Worm (Caenorhabditis elegans): Measurements from ENCODE around the gene lron-14.

Gene lron-14

ce11 chrIV:9514132-9514531, 52.3 kb downstream of the lron-14 start:
- TF ChIP-seq ceh-30 (tag; optimal IDR thresholded peaks at IDR 0.05) (no peak), pat-9 (tag; optimal IDR thresholded peaks at IDR 0.05) (no peak), hlh-13 (GFP tag; optimal IDR thresholded peaks at IDR 0.05) (no peak), pha-4 (tag; optimal IDR thresholded peaks at IDR 0.05) (no peak), sox-2 (GFP tag; IDR thresholded peaks at IDR 0.05) (no peak), tbx-2 (tag; optimal IDR thresholded peaks at IDR 0.05) (no peak), ceh-9 (tag; optimal IDR thresholded peaks at IDR 0.05) (no peak), ztf-16 (tag; optimal IDR thresholded peaks at IDR 0.05) (no peak), dmd-4 (tag; optimal IDR thresholded peaks at IDR 0.05; ENCODE audit: borderline replicate concordance) (no peak)

ce11 chrIV:9513360-9513777, 53.0 kb downstream of the lron-14 start:
- peak; percentile 76 for TF ChIP-seq hlh-30 (tag; optimal IDR thresholded peaks at IDR 0.05; ENCODE audit: insufficient read depth)
- no peak for TF ChIP-seq ref-2 (tag; optimal IDR thresholded peaks at IDR 0.05)
- TF ChIP-seq hlh-8 (tag; optimal IDR thresholded peaks at IDR 0.05) = no peak
- peak; percentile 15 for TF ChIP-seq rnt-1 (tag; optimal IDR thresholded peaks at IDR 0.05)
- TF ChIP-seq syd-9 (tag; optimal IDR thresholded peaks at IDR 0.05) = no peak

- no peak for TF ChIP-seq hlh-15 (tag; optimal IDR thresholded peaks at IDR 0.05)
- TF ChIP-seq ceh-6 (GFP tag; optimal IDR thresholded peaks at IDR 0.05) = no peak
- TF ChIP-seq ceh-14 (tag; optimal IDR thresholded peaks at IDR 0.05) = no peak
- no peak for TF ChIP-seq npax-4 (tag; optimal IDR thresholded peaks at IDR 0.05)
- no peak for TF ChIP-seq elt-2 (tag; optimal IDR thresholded peaks at IDR 0.05)
- no peak for TF ChIP-seq ceh-2 (tag; optimal IDR thresholded peaks at IDR 0.05)
- no peak for TF ChIP-seq Y22D7AL.16 (tag; optimal IDR thresholded peaks at IDR 0.05)
- no peak for TF ChIP-seq hlh-30 (tag; optimal IDR thresholded peaks at IDR 0.05; ENCODE audit: insufficient read depth)
- TF ChIP-seq ceh-18 (tag; optimal IDR thresholded peaks at IDR 0.05) = no peak
- TF ChIP-seq ets-4 (tag; optimal IDR thresholded peaks at IDR 0.05) = no peak
- TF ChIP-seq sdc-2 (tag; optimal IDR thresholded peaks at IDR 0.05) = no peak
- TF ChIP-seq pros-1 (tag; optimal IDR thresholded peaks at IDR 0.05) = no peak
- TF ChIP-seq nhr-232 (tag; optimal IDR thresholded peaks at IDR 0.05) = no peak
- TF ChIP-seq che-1 (tag; optimal IDR thresholded peaks at IDR 0.05) = no peak
- TF ChIP-seq hlh-6 (tag; optimal IDR thresholded peaks at IDR 0.05) = no peak
These were observed 53.6 kb downstream of the lron-14 start, which contains the start of gene C33A12.3 for ce11 chrIV:9512836-9513235. Gene C33A12.3, minus strand, starts transcription at chrIV:9513002.

ce11 chrIV:9511640-9512039, 54.8 kb downstream of the lron-14 start:
- TF ChIP-seq pat-9 (tag; optimal IDR thresholded peaks at IDR 0.05) (no peak), ceh-22 (tag; optimal IDR thresholded peaks at IDR 0.05) (no peak), dmd-4 (tag; optimal IDR thresholded peaks at IDR 0.05; ENCODE audit: borderline replicate concordance) (no peak), ama-1 (optimal IDR thresholded peaks at IDR 0.05) (no peak), ceh-45 (GFP tag; IDR thresholded peaks at IDR 0.05) (no peak)

- TF ChIP-seq ahr-1 (tag; optimal IDR thresholded peaks at IDR 0.05) (no peak), pqm-1 (tag; optimal IDR thresholded peaks at IDR 0.05) (no peak), ceh-48 (tag; optimal IDR thresholded peaks at IDR 0.05) (peak; percentile 1), rnt-1 (tag; optimal IDR thresholded peaks at IDR 0.05) (no peak), nfya-1 (tag; optimal IDR thresholded peaks at IDR 0.05) (peak; percentile 69), ama-1 (optimal IDR thresholded peaks at IDR 0.05) (peak; percentile 67), unc-42 (tag; optimal IDR thresholded peaks at IDR 0.05) (peak; percentile 67), pag-3 (tag; optimal IDR thresholded peaks at IDR 0.05; ENCODE audit: borderline replicate concordance) (no peak), unc-55 (GFP tag; optimal IDR thresholded peaks at IDR 0.05) (peak; percentile 27), ceh-31 (tag; optimal IDR thresholded peaks at IDR 0.05) (peak; percentile 31), pros-1 (tag; optimal IDR thresholded peaks at IDR 0.05) (peak; percentile 77), sdc-2 (tag; optimal IDR thresholded peaks at IDR 0.05) (peak; percentile 7)
These were observed 55.2 kb downstream of the lron-14 start for ce11 chrIV:9511221-9511638.
